Fruit fly (Drosophila melanogaster) whole organism, embryonic: ENCODE data around the gene Tom.

Experiments used
- Ada2b ChIP-seq: fragments of 200-800 bp; sonication (Bioruptor generic); IDR thresholded peaks from 2 replicates; pipeline ENCODE4 v1.3.6; 2022; ENCODE audit warnings: missing biosample characterization, missing genetic modification characterization
- Adf1 ChIP-seq: fragments of 200-800 bp; sonication (Bioruptor generic); IDR thresholded peaks from 2 replicates; pipeline ENCODE4 v1.3.6; 2022; ENCODE audit warnings: missing biosample characterization, missing genetic modification characterization
- Antp ChIP-seq: fragments of 200-800 bp; sonication (Bioruptor generic); optimal IDR thresholded peaks from 3 replicates; lab custom pipeline; 2016; ENCODE audit warnings: missing biosample characterization, missing genetic modification characterization
- Bdp1 ChIP-seq: fragments of 200-800 bp; sonication (Bioruptor generic); optimal IDR thresholded peaks from 3 replicates; lab custom pipeline; 2016; ENCODE audit warnings: missing biosample characterization, missing genetic modification characterization
- Blimp-1 ChIP-seq: fragments of 200-800 bp; sonication (Bioruptor generic); optimal IDR thresholded peaks from 3 replicates; lab custom pipeline; 2018; ENCODE audit warnings: missing biosample characterization, missing genetic modification characterization, mild to moderate bottlenecking, moderate library complexity, missing genetic modification reagents
- CG1024 ChIP-seq: fragments of 200-800 bp; sonication (Bioruptor generic); IDR thresholded peaks from 2 replicates; pipeline ENCODE4 v1.3.6; 2022; ENCODE audit warnings: missing biosample characterization, missing genetic modification characterization
- CG10462 ChIP-seq: fragments of 200-800 bp; sonication (Bioruptor generic); optimal IDR thresholded peaks from 2 replicates; lab custom pipeline; 2016; ENCODE audit warnings: missing biosample characterization, missing genetic modification characterization
- CG10979 ChIP-seq: fragments of 200-800 bp; sonication (Bioruptor generic); optimal IDR thresholded peaks from 2 replicates; lab custom pipeline; 2018; ENCODE audit warnings: missing biosample characterization, mild to moderate bottlenecking, missing genetic modification characterization, moderate library complexity
- CG12219 ChIP-seq: fragments of 200-800 bp; sonication (Bioruptor generic); optimal IDR thresholded peaks from 3 replicates; lab custom pipeline; 2018; ENCODE audit warnings: missing biosample characterization, mild to moderate bottlenecking, missing genetic modification characterization
- CG12391 ChIP-seq: fragments of 200-800 bp; sonication (Bioruptor generic); optimal IDR thresholded peaks from 3 replicates; lab custom pipeline; 2018; ENCODE audit warnings: missing biosample characterization, mild to moderate bottlenecking, missing genetic modification characterization, moderate library complexity
- CG14441 ChIP-seq: fragments of 200-800 bp; sonication (Bioruptor generic); IDR thresholded peaks from 2 replicates; pipeline ENCODE4 v1.3.6; 2022; ENCODE audit warnings: missing biosample characterization, missing genetic modification characterization
- CG14710 ChIP-seq: fragments of 200-800 bp; sonication (Bioruptor generic); optimal IDR thresholded peaks from 3 replicates; lab custom pipeline; 2019; ENCODE audit warnings: missing biosample characterization, mild to moderate bottlenecking, missing genetic modification characterization, moderate library complexity
- CG15479 ChIP-seq: fragments of 200-800 bp; sonication (Bioruptor generic); optimal IDR thresholded peaks from 3 replicates; lab custom pipeline; 2019; ENCODE audit warnings: missing biosample characterization, mild to moderate bottlenecking, missing genetic modification characterization, moderate library complexity
- CG18619 ChIP-seq: fragments of 200-800 bp; sonication (Bioruptor generic); optimal IDR thresholded peaks from 3 replicates; lab custom pipeline; 2017; ENCODE audit warnings: missing biosample characterization, mild to moderate bottlenecking, missing genetic modification characterization
- CG2116 ChIP-seq: fragments of 200-800 bp; sonication (Bioruptor generic); optimal IDR thresholded peaks from 3 replicates; lab custom pipeline; 2018; ENCODE audit warnings: missing biosample characterization, mild to moderate bottlenecking, missing genetic modification characterization
- CG2199 ChIP-seq: fragments of 200-800 bp; sonication (Bioruptor generic); IDR thresholded peaks from 3 replicates; pipeline ENCODE4 v1.3.6; 2022; ENCODE audit warnings: missing biosample characterization, missing genetic modification characterization
- CG31365 ChIP-seq: fragments of 200-800 bp; sonication (Bioruptor generic); optimal IDR thresholded peaks from 2 replicates; lab custom pipeline; 2018; ENCODE audit warnings: missing biosample characterization, mild to moderate bottlenecking, missing genetic modification characterization
- CG32772 ChIP-seq: fragments of 200-800 bp; sonication (Bioruptor generic); IDR thresholded peaks from 2 replicates; pipeline ENCODE4 v1.3.6; 2022; ENCODE audit warnings: missing biosample characterization, missing genetic modification characterization
- CG34422 ChIP-seq: fragments of 200-800 bp; sonication (Bioruptor generic); IDR thresholded peaks from 3 replicates; pipeline ENCODE4 v1.3.6; 2022; ENCODE audit warnings: missing biosample characterization, missing genetic modification characterization
- CG3726 ChIP-seq: fragments of 200-800 bp; sonication (Bioruptor generic); IDR thresholded peaks from 3 replicates; pipeline ENCODE4, ENCODE4 v1.3.6; 2022; ENCODE audit warnings: missing biosample characterization, missing genetic modification characterization
- CG3847 ChIP-seq: fragments of 200-800 bp; sonication (Bioruptor generic); IDR thresholded peaks from 2 replicates; pipeline ENCODE4 v1.3.6; 2022; ENCODE audit warnings: missing biosample characterization, missing genetic modification characterization
- CG9876 ChIP-seq: fragments of 200-800 bp; sonication (Bioruptor generic); optimal IDR thresholded peaks from 2 replicates; lab custom pipeline; 2016; ENCODE audit warnings: missing biosample characterization, missing genetic modification characterization
- D ChIP-seq, 2 experiments: fragments of 200-800 bp in 1 of 2; fragments of >200 bp in 1 of 2; sonication (Bioruptor generic) in 1 of 2; optimal IDR thresholded peaks; 2 replicates in 1 of 2; 3 replicates in 1 of 2; lab custom pipeline; 2017; ENCODE audit warnings: mild to moderate bottlenecking in 1 of 2, missing biosample characterization in 1 of 2, missing genetic modification characterization in 1 of 2, missing genetic modification reagents in 1 of 2
- Deaf1 ChIP-seq: fragments of 200-800 bp; optimal IDR thresholded peaks from 3 replicates; lab custom pipeline; 2019; ENCODE audit warnings: missing biosample characterization, mild to moderate bottlenecking, missing genetic modification characterization, moderate library complexity
- E2f2 ChIP-seq: fragments of 200-800 bp; sonication (Bioruptor generic); IDR thresholded peaks from 2 replicates; pipeline ENCODE4 v1.3.6; 2022; ENCODE audit warnings: missing biosample characterization, missing genetic modification characterization
- Elba2 ChIP-seq: fragments of 200-800 bp; sonication (Bioruptor generic); optimal IDR thresholded peaks from 3 replicates; lab custom pipeline; 2016; ENCODE audit warnings: missing biosample characterization, missing genetic modification characterization
- Ets65A ChIP-seq: fragments of 200-800 bp; sonication (Bioruptor generic); peaks from one replicate; lab custom pipeline; 2016; ENCODE audit warnings: missing biosample characterization, missing genetic modification characterization
- H15 ChIP-seq: fragments of 200-800 bp; sonication (Bioruptor generic); IDR thresholded peaks from 3 replicates; pipeline ENCODE4 v1.3.6; 2022; ENCODE audit warnings: missing biosample characterization, missing genetic modification characterization
- Hey ChIP-seq: fragments of 200-800 bp; sonication (Bioruptor generic); optimal IDR thresholded peaks from 3 replicates; lab custom pipeline; 2018; ENCODE audit warnings: missing biosample characterization, mild to moderate bottlenecking, missing genetic modification characterization
- HmgZ ChIP-seq: fragments of 200-800 bp; sonication (Bioruptor generic); optimal IDR thresholded peaks from 2 replicates; lab custom pipeline; 2018; ENCODE audit warnings: missing biosample characterization, mild to moderate bottlenecking, missing genetic modification characterization
- Neu2 ChIP-seq: fragments of 200-800 bp; sonication (Bioruptor generic); optimal IDR thresholded peaks from 3 replicates; lab custom pipeline; 2016; ENCODE audit warnings: missing biosample characterization, missing genetic modification characterization, borderline replicate concordance
- NfI ChIP-seq: fragments of 200-800 bp; sonication (Bioruptor generic); optimal IDR thresholded peaks from 3 replicates; lab custom pipeline; 2018; ENCODE audit warnings: missing biosample characterization, mild to moderate bottlenecking, missing genetic modification characterization, moderate library complexity
- Opbp ChIP-seq: fragments of 200-800 bp; sonication (Bioruptor generic); IDR thresholded peaks from 3 replicates; pipeline ENCODE4 v1.3.6; 2022; ENCODE audit warnings: missing biosample characterization, missing genetic modification characterization; ENCODE audit not compliant: partially characterized antibody
- Ptx1 ChIP-seq: fragments of 200-800 bp; sonication (Bioruptor generic); IDR thresholded peaks from 2 replicates; pipeline ENCODE4 v1.3.6; 2022; ENCODE audit warnings: missing biosample characterization, missing genetic modification characterization
- Sin3A ChIP-seq: fragments of >200 bp; optimal IDR thresholded peaks from 2 replicates; lab custom pipeline; 2018
- az2 ChIP-seq: fragments of 200-800 bp; sonication (Bioruptor generic); optimal IDR thresholded peaks from 3 replicates; lab custom pipeline; 2016; ENCODE audit warnings: missing biosample characterization, missing genetic modification characterization
- bbx ChIP-seq: fragments of 200-800 bp; sonication (Bioruptor generic); IDR thresholded peaks from 2 replicates; pipeline ENCODE4 v1.3.6; 2022; ENCODE audit warnings: missing biosample characterization, missing genetic modification characterization; ENCODE audit not compliant: partially characterized antibody
- bowl ChIP-seq: fragments of 200-800 bp; sonication (Bioruptor generic); IDR thresholded peaks from 2 replicates; pipeline ENCODE4 v1.3.6; 2022; ENCODE audit warnings: missing biosample characterization, missing genetic modification characterization
- chif ChIP-seq, 2 experiments: fragments of 200-800 bp; sonication (Bioruptor generic); optimal IDR thresholded peaks; 3 replicates each; lab custom pipeline; 2016; ENCODE audit warnings: missing biosample characterization in 2 of 2, missing genetic modification characterization in 2 of 2
- en ChIP-seq: fragments of 200-800 bp; sonication (Bioruptor generic); optimal IDR thresholded peaks from 2 replicates; lab custom pipeline; 2016; ENCODE audit warnings: missing biosample characterization, missing genetic modification characterization
- gce ChIP-seq: fragments of 200-800 bp; sonication (Bioruptor generic); IDR thresholded peaks from 3 replicates; pipeline ENCODE4 v1.3.6; 2022; ENCODE audit warnings: missing biosample characterization, missing genetic modification characterization
- klu ChIP-seq: fragments of 200-800 bp; sonication (Bioruptor generic); IDR thresholded peaks from 2 replicates; pipeline ENCODE4 v1.3.6; 2022; ENCODE audit warnings: missing biosample characterization, missing genetic modification characterization
- lab ChIP-seq: fragments of 200-800 bp; sonication (Bioruptor generic); optimal IDR thresholded peaks from 3 replicates; lab custom pipeline; 2017; ENCODE audit warnings: missing biosample characterization, missing genetic modification characterization, mild to moderate bottlenecking, moderate library complexity, missing genetic modification reagents
- ranshi ChIP-seq: fragments of 200-800 bp; sonication (Bioruptor generic); IDR thresholded peaks from 2 replicates; pipeline ENCODE4 v1.3.6; 2022; ENCODE audit warnings: missing biosample characterization, missing genetic modification characterization
- ro ChIP-seq: fragments of 200-800 bp; sonication (Bioruptor generic); IDR thresholded peaks from 2 replicates; pipeline ENCODE4 v1.3.6; 2022; ENCODE audit warnings: missing biosample characterization, missing genetic modification characterization
- stc ChIP-seq: fragments of 200-800 bp; sonication (Bioruptor generic); IDR thresholded peaks from 2 replicates; pipeline ENCODE4 v1.3.6; 2022; ENCODE audit warnings: missing biosample characterization, missing genetic modification characterization
- sug ChIP-seq: fragments of 200-800 bp; optimal IDR thresholded peaks from 2 replicates; lab custom pipeline; 2019; ENCODE audit warnings: missing biosample characterization, mild to moderate bottlenecking, missing genetic modification characterization, moderate library complexity

The Tom gene

dm6 chr3L:14977536-14978495 is 8.7 kb downstream of the Tom start (continued):
- peak; percentile 95 for TF ChIP-seq Adf1 (GFP tag; lab: Robert Waterston, UW)
- peak; percentile 77 for TF ChIP-seq CG10979 (tag; lab: Kevin White, UChicago)
- no peak for TF ChIP-seq CG3726
- peak; percentile 53 for TF ChIP-seq lab (GFP tag; lab: Kevin White, UChicago)
- peak; percentile 37 for TF ChIP-seq Antp
- no peak for TF ChIP-seq Bdp1 (GFP tag; lab: Kevin White, UChicago)
- peak; percentile 27 for TF ChIP-seq CG10462 (GFP tag; lab: Kevin White, UChicago)
- TF ChIP-seq Ada2b (GFP tag; lab: Robert Waterston, UW) = 0 out of 2 replicates have a peak, but pooled peaks have one; percentile 6
- peak; percentile 49 for TF ChIP-seq Ptx1 (GFP tag; lab: Robert Waterston, UW)
- no peak for TF ChIP-seq ro
- TF ChIP-seq HmgZ (tag; lab: Kevin White, UChicago) = peak; percentile 33
- no peak for TF ChIP-seq D (optimal IDR thresholded peaks at IDR 0.05; lab: Kevin White, UChicago)
- TF ChIP-seq D (GFP tag; optimal IDR thresholded peaks at IDR 0.05; lab: Kevin White, UChicago) = peak; percentile 55
- TF ChIP-seq CG31365 = peak; percentile 17
- no peak for TF ChIP-seq Neu2 (GFP tag; lab: Kevin White, UChicago)
- peak; percentile 62 for TF ChIP-seq CG12391
- no peak for TF ChIP-seq CG2116 (GFP tag; lab: Kevin White, UChicago)
- TF ChIP-seq Elba2 = no peak
- TF ChIP-seq CG18619 (GFP tag; lab: Kevin White, UChicago) = peak; percentile 53
- 0 out of 2 replicates have a peak, but pooled peaks have one; percentile 29 for TF ChIP-seq E2f2 (GFP tag; lab: Robert Waterston, UW)
- no peak for TF ChIP-seq Sin3A
- no peak; the same call in 2 of the 3 replicates for TF ChIP-seq Opbp (GFP tag; lab: Robert Waterston, UW)
- 0 out of 2 replicates have a peak, but pooled peaks have one; percentile 17 for TF ChIP-seq CG1024
- peak; percentile 7 for TF ChIP-seq Blimp-1 (GFP tag; lab: Kevin White, UChicago)
- TF ChIP-seq CG12219 = peak; percentile 33
- no peak for TF ChIP-seq Hey (tag; lab: Kevin White, UChicago)
- TF ChIP-seq CG3847 = no peak
- TF ChIP-seq CG9876 = no peak
- peak; percentile 36; the same call in 1 of the 2 replicates for TF ChIP-seq CG32772
- TF ChIP-seq CG2199 (GFP tag; lab: Robert Waterston, UW) = peak; percentile 56; the same call in 1 of the 3 replicates
- TF ChIP-seq H15 (GFP tag; lab: Robert Waterston, UW) = peak; percentile 23; the same call in 1 of the 3 replicates
- TF ChIP-seq NfI (GFP tag; lab: Kevin White, UChicago) = peak; percentile 20
- peak; percentile 80 for TF ChIP-seq CG14710 (tag; lab: Kevin White, UChicago)
- peak in 1 of 2 experiments; percentile 59 for TF ChIP-seq chif (GFP tag; optimal IDR thresholded peaks at IDR 0.05; lab: Kevin White, UChicago)
- 0 out of 3 replicates have a peak, but pooled peaks have one; percentile 25 for TF ChIP-seq gce
- peak; percentile 43; the same call in 2 of the 3 replicates for TF ChIP-seq CG34422
- peak; percentile 57 for TF ChIP-seq sug
- TF ChIP-seq CG15479 (GFP tag; lab: Kevin White, UChicago) = peak; percentile 91
- peak; percentile 65 for TF ChIP-seq az2
- TF ChIP-seq en (GFP tag; lab: Kevin White, UChicago) = no peak
- TF ChIP-seq Ets65A (GFP tag; lab: Kevin White, UChicago) = peak; percentile 90
- no peak for TF ChIP-seq bowl (GFP tag; lab: Robert Waterston, UW)
- peak; percentile 61 for TF ChIP-seq bbx
- TF ChIP-seq CG14441 (GFP tag; lab: Robert Waterston, UW) = peak; percentile 12; the same call in 1 of the 2 replicates
- TF ChIP-seq ranshi = no peak; the same call in 1 of the 2 replicates
- 0 out of 2 replicates have a peak, but pooled peaks have one; percentile 21 for TF ChIP-seq klu (GFP tag; lab: Robert Waterston, UW)
- no peak for TF ChIP-seq stc
- TF ChIP-seq Deaf1 (tag; lab: Kevin White, UChicago) = peak; percentile 83
